Worm (Caenorhabditis elegans): Measurements from ENCODE around the gene F44A2.5.

DNA sequence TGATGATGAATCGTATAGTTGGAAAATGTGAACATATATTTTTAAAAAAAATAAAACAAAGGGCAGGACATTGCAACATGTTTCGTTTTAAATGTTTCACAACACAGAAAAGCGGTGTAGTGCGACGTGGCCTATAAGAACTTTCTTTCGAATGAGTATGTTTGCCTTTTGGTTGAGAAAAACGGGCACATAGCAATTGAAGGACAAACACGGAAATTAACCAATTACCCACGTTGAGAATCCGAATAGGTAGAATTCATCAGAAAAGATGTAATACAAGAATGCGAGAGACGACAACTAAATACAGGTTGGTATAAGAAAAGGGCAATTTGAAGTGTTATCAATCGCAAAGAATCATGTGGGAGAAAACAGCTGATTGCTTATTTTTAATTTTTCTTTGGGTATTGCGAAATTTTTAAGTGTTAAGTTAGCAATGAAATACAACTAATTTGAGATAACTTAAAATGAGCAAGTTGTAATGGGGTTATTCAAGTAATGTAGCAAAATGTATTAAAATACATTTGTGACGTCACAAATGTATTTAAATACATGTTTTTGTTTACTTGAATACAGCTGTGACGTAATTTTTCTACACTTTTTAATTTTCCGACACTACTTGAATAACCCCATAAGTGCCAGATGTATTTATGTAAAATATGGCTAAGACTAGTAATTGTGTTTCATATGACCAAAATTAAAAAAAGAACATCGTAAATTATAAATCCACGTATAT is 36.0 kb downstream of the F44A2.5 start, which contains the start of gene acl-14:
- TF ChIP-seq sox-4 (tag; optimal IDR thresholded peaks at IDR 0.05) = no peak
- TF ChIP-seq jun-1 (tag; optimal IDR thresholded peaks at IDR 0.05) = no peak
- no peak for TF ChIP-seq pqm-1 (tag; optimal IDR thresholded peaks at IDR 0.05)
- TF ChIP-seq nhr-90 (tag; optimal IDR thresholded peaks at IDR 0.05; ENCODE audit: poor library complexity) = no peak
- no peak for TF ChIP-seq unc-130 (tag; optimal IDR thresholded peaks at IDR 0.05)
